Worm (Caenorhabditis elegans) whole organism, dauer: ENCODE data around the gene nhr-282.
"Not testable (repeated sequence)": the region's sequence is repeated elsewhere in the genome, so short reads cannot be mapped to it uniquely, and the experiment has no call there.

Source experiments
- unc-62 ChIP-seq: sonication (generic microtip); optimal IDR thresholded peaks from 2 replicates; lab custom pipeline; 2017; ENCODE audit warnings: missing biosample characterization, missing genetic modification reagents, missing genetic modification characterization

The nhr-282 gene

ce11 chrV:15807420-15807819, 4.7 kb upstream of the nhr-282 start, which contains the start of gene srsx-38:
srsx-38 (minus strand) TSS chrV:15807520.
- not testable (repeated sequence) for TF ChIP-seq unc-62 (GFP tag; lab: Kevin White, UChicago)

ce11 chrV:15809543-15809942, 2.5 kb upstream of the nhr-282 start, which contains the start of gene srsx-36:
srsx-36 (minus strand) TSS chrV:15809643.
- TF ChIP-seq unc-62 (GFP tag; lab: Kevin White, UChicago): no peak

- TF ChIP-seq unc-62 (GFP tag; lab: Kevin White, UChicago): no peak
Measured at ce11 chrV:15810446-15810845, 1.6 kb upstream of the nhr-282 start, which contains the start of gene F54B8.1. F54B8.1 (plus strand) TSS chrV:15810746.

- TF ChIP-seq unc-62 (GFP tag; lab: Kevin White, UChicago): no peak
Measured at ce11 chrV:15815962-15816432, 3.9 kb downstream of the nhr-282 start, which contains the start of the genes fbxa-69 and F54B8.4. fbxa-69 (minus strand) TSS chrV:15815971. F54B8.4 (plus strand) TSS chrV:15816382.

- TF ChIP-seq unc-62 (GFP tag; lab: Kevin White, UChicago): no peak
Measured at ce11 chrV:15817746-15818145, 5.7 kb downstream of the nhr-282 start, which contains the start of gene abf-3. abf-3 (minus strand) TSS chrV:15817846.

ce11 chrV:15819983-15820382, 7.9 kb downstream of the nhr-282 start, which contains the start of gene srbc-48:
srbc-48 (plus strand) TSS chrV:15820283.
- TF ChIP-seq unc-62 (GFP tag; lab: Kevin White, UChicago): no peak

- TF ChIP-seq unc-62 (GFP tag; lab: Kevin White, UChicago): no peak
Measured at ce11 chrV:15821398-15821797, 9.3 kb downstream of the nhr-282 start, which contains the start of gene srbc-49. srbc-49 (plus strand) TSS chrV:15821698.

ce11 chrV:15824866-15825265, 12.8 kb downstream of the nhr-282 start, which contains the start of gene srbc-50:
srbc-50 (minus strand) TSS chrV:15824966.
- no peak for TF ChIP-seq unc-62 (GFP tag; lab: Kevin White, UChicago)

- no peak for TF ChIP-seq unc-62 (GFP tag; lab: Kevin White, UChicago)
Measured at ce11 chrV:15826110-15826509, 14.0 kb downstream of the nhr-282 start, which contains the start of gene srbc-51. srbc-51 (plus strand) TSS chrV:15826410.

- TF ChIP-seq unc-62 (GFP tag; lab: Kevin White, UChicago): no peak
Measured at ce11 chrV:15829907-15830306, 17.8 kb downstream of the nhr-282 start, which contains the start of gene srbc-55. srbc-55 (minus strand) TSS chrV:15830007.

- TF ChIP-seq unc-62 (GFP tag; lab: Kevin White, UChicago): no peak
Measured at ce11 chrV:15831586-15831985, 19.5 kb downstream of the nhr-282 start, which contains the start of gene srbc-56. srbc-56 (minus strand) TSS chrV:15831686.

ce11 chrV:15833622-15834021, 21.5 kb downstream of the nhr-282 start, which contains the start of gene srbc-54:
srbc-54 (minus strand) TSS chrV:15833722.
- TF ChIP-seq unc-62 (GFP tag; lab: Kevin White, UChicago): no peak

ce11 chrV:15841095-15841494, 29.0 kb downstream of the nhr-282 start, which contains the start of gene srh-149:
srh-149 (minus strand) TSS chrV:15841195.
- no peak for TF ChIP-seq unc-62 (GFP tag; lab: Kevin White, UChicago)

- not testable (repeated sequence) for TF ChIP-seq unc-62 (GFP tag; lab: Kevin White, UChicago)
Measured at ce11 chrV:15850276-15850811, 38.3 kb downstream of the nhr-282 start, which contains the start of gene srh-147. srh-147 (minus strand) TSS chrV:15850326.

- TF ChIP-seq unc-62 (GFP tag; lab: Kevin White, UChicago): no peak
Measured at ce11 chrV:15858292-15858691, 46.2 kb downstream of the nhr-282 start, which contains the start of gene srh-148. srh-148 (minus strand) TSS chrV:15858392.

- TF ChIP-seq unc-62 (GFP tag; lab: Kevin White, UChicago): no peak
Measured at ce11 chrV:15862599-15862998, 50.5 kb downstream of the nhr-282 start, which contains the start of gene srz-12. srz-12 (minus strand) TSS chrV:15862699.
